Worm (Caenorhabditis elegans): Measurements from ENCODE around the gene clec-223.

Gene clec-223

ce11 chrV:11228653-11229173 lies 44.2 kb upstream of the clec-223 start, which contains the start of gene pqn-70 (continued):
- no peak for TF ChIP-seq nhr-28 (tag; optimal IDR thresholded peaks at IDR 0.05)
- peak; percentile 39 for TF ChIP-seq egl-13 (tag; optimal IDR thresholded peaks at IDR 0.05)
- peak; percentile 68 for TF ChIP-seq lin-13 (GFP tag; optimal IDR thresholded peaks at IDR 0.05)
- TF ChIP-seq ets-5 (GFP tag; IDR thresholded peaks at IDR 0.05), result no peak
- no peak for TF ChIP-seq ces-1 (GFP tag; optimal IDR thresholded peaks at IDR 0.05)
- no peak for TF ChIP-seq ceh-8 (GFP tag; optimal IDR thresholded peaks at IDR 0.05)
- TF ChIP-seq lin-15B (tag; optimal IDR thresholded peaks at IDR 0.05), result peak; percentile 53
- peak; percentile 48 for TF ChIP-seq F16B12.6 (tag; optimal IDR thresholded peaks at IDR 0.05)
- peak; percentile 90 for TF ChIP-seq nhr-20 (tag; optimal IDR thresholded peaks at IDR 0.05)
- no peak for TF ChIP-seq nhr-84 (tag; optimal IDR thresholded peaks at IDR 0.05)
- TF ChIP-seq zip-4 (GFP tag; optimal IDR thresholded peaks at IDR 0.05), result peak; percentile 25
- peak; percentile 79 to 88 for TF ChIP-seq lin-35 (GFP tag; optimal IDR thresholded peaks at IDR 0.05)
- TF ChIP-seq nhr-90 (tag; optimal IDR thresholded peaks at IDR 0.05; ENCODE audit: poor library complexity), result peak; percentile 79
- TF ChIP-seq nhr-237 (tag; optimal IDR thresholded peaks at IDR 0.05), result peak; percentile 39
- peak; percentile 9 for TF ChIP-seq C04F5.9 (tag; optimal IDR thresholded peaks at IDR 0.05)
- peak; percentile 86 for TF ChIP-seq tbx-2 (tag; optimal IDR thresholded peaks at IDR 0.05)
- TF ChIP-seq sox-4 (tag; optimal IDR thresholded peaks at IDR 0.05), result peak; percentile 60
- peak; percentile 81 to 89 for TF ChIP-seq efl-1 (optimal IDR thresholded peaks at IDR 0.05)
- peak; percentile 68 to 97 for TF ChIP-seq efl-1 (GFP tag; optimal IDR thresholded peaks at IDR 0.05 in 1 of 2)
- TF ChIP-seq nhr-11 (tag; optimal IDR thresholded peaks at IDR 0.05), result peak; percentile 12
- TF ChIP-seq nhr-71 (tag; optimal IDR thresholded peaks at IDR 0.05), result peak; percentile 91
- TF ChIP-seq ceh-82 (tag; optimal IDR thresholded peaks at IDR 0.05), result peak; percentile 87 to 98 (median 90)
- TF ChIP-seq mep-1 (tag; optimal IDR thresholded peaks at IDR 0.05), result peak; percentile 93
- TF ChIP-seq nhr-12 (tag; optimal IDR thresholded peaks at IDR 0.05), result no peak
- TF ChIP-seq nhr-47 (tag; optimal IDR thresholded peaks at IDR 0.05), result peak; percentile 88
- TF ChIP-seq fkh-8 (tag; optimal IDR thresholded peaks at IDR 0.05), result peak; percentile 74
- TF ChIP-seq C34B4.2 (tag; optimal IDR thresholded peaks at IDR 0.05), result no peak
- peak; percentile 66 for TF ChIP-seq dsc-1 (tag; optimal IDR thresholded peaks at IDR 0.05)
- TF ChIP-seq jun-1 (tag; optimal IDR thresholded peaks at IDR 0.05), result peak; percentile 64
- TF ChIP-seq rnt-1 (tag; optimal IDR thresholded peaks at IDR 0.05), result peak; percentile 84
- no peak for TF ChIP-seq fkh-4 (tag; optimal IDR thresholded peaks at IDR 0.05; ENCODE audit: borderline replicate concordance)
- TF ChIP-seq fkh-10 (GFP tag; optimal IDR thresholded peaks at IDR 0.05), result peak; percentile 37
- no peak for TF ChIP-seq hlh-17 (GFP tag; optimal IDR thresholded peaks at IDR 0.05; ENCODE audit: borderline replicate concordance)
- TF ChIP-seq unc-130 (tag; optimal IDR thresholded peaks at IDR 0.05), result peak; percentile 87
- TF ChIP-seq egl-27 (tag; optimal IDR thresholded peaks at IDR 0.05), result no peak
- peak; percentile 80 for TF ChIP-seq C16A3.4 (tag; optimal IDR thresholded peaks at IDR 0.05)
- TF ChIP-seq unc-86 (tag; optimal IDR thresholded peaks at IDR 0.05), result peak; percentile 80
- no peak for TF ChIP-seq ceh-63 (GFP tag; optimal IDR thresholded peaks at IDR 0.05)
- TF ChIP-seq vab-15 (tag; optimal IDR thresholded peaks at IDR 0.05), result no peak
- TF ChIP-seq lir-3 (tag; optimal IDR thresholded peaks at IDR 0.05; ENCODE audit: poor library complexity), result peak; percentile 74
- TF ChIP-seq ceh-88 (GFP tag; IDR thresholded peaks at IDR 0.05), result peak; percentile 40; the same call in 1 of the 2 replicates
- TF ChIP-seq elt-3 (tag; optimal IDR thresholded peaks at IDR 0.05), result peak in 2 of 6 experiments; percentile 42 to 54
- TF ChIP-seq sup-37 (GFP tag; optimal IDR thresholded peaks at IDR 0.05), result no peak
- peak; percentile 34; the same call in 1 of the 2 replicates for TF ChIP-seq mab-9 (GFP tag; IDR thresholded peaks at IDR 0.05)
- peak; percentile 75 for TF ChIP-seq xbp-1 (tag; optimal IDR thresholded peaks at IDR 0.05)
- peak; percentile 92 for TF ChIP-seq blmp-1 (tag; optimal IDR thresholded peaks at IDR 0.05)
- no peak for TF ChIP-seq alr-1 (tag; optimal IDR thresholded peaks at IDR 0.05; ENCODE audit: borderline replicate concordance)
- peak; percentile 90 for TF ChIP-seq nhr-85 (tag)
- no peak for TF ChIP-seq tlp-1 (tag; optimal IDR thresholded peaks at IDR 0.05)
- TF ChIP-seq hlh-4 (tag; optimal IDR thresholded peaks at IDR 0.05), result no peak
- TF ChIP-seq ztf-11 (tag; optimal IDR thresholded peaks at IDR 0.05), result peak in 1 of 2 experiments; percentile 75
- peak; percentile 75 for TF ChIP-seq ztf-4 (tag; optimal IDR thresholded peaks at IDR 0.05)
